Fruit fly (Drosophila melanogaster): ENCODE measurements around the gene Galt.
A peak's percentile ranks its signal among the peaks of the same experiment; 100 is the strongest.

The Galt gene

dm6 chr2L:6700742-6701141, 32.9 kb upstream of the Galt start (continued):
- TF ChIP-seq Scr (GFP tag; IDR thresholded peaks at IDR 0.05; ENCODE audit: partially characterized antibody) (no peak), Oaz (GFP tag; IDR thresholded peaks at IDR 0.05) (no peak), croc (GFP tag; conservative IDR thresholded peaks at IDR 0.05) (no peak), CG32532 (GFP tag; IDR thresholded peaks at IDR 0.05) (0 out of 2 replicates have a peak, but pooled peaks have one; percentile 5)

- no peak for TF ChIP-seq Mes4 (GFP tag; optimal IDR thresholded peaks at IDR 0.05)
- no peak for TF ChIP-seq CG15011 (GFP tag; optimal IDR thresholded peaks at IDR 0.05)
- TF ChIP-seq Sry-δ (GFP tag; optimal IDR thresholded peaks at IDR 0.05): no peak
- TF ChIP-seq CG7839 (tag; optimal IDR thresholded peaks at IDR 0.05): peak; percentile 58
- no peak for TF ChIP-seq gce (GFP tag; IDR thresholded peaks at IDR 0.05)
- no peak for TF ChIP-seq CG6791 (GFP tag; IDR thresholded peaks at IDR 0.05; ENCODE audit: partially characterized antibody)
- no peak for TF ChIP-seq gsb (GFP tag; IDR thresholded peaks at IDR 0.05)
- no peak for TF ChIP-seq Usf (GFP tag; optimal IDR thresholded peaks at IDR 0.05)
- TF ChIP-seq CG7745 (tag; optimal IDR thresholded peaks at IDR 0.05): no peak
- TF ChIP-seq Side (GFP tag; optimal IDR thresholded peaks at IDR 0.05): no peak
- TF ChIP-seq CG33557 (GFP tag; optimal IDR thresholded peaks at IDR 0.05): no peak
- TF ChIP-seq kni (GFP tag; optimal IDR thresholded peaks at IDR 0.05): no peak
- TF ChIP-seq E2f1 (GFP tag; IDR thresholded peaks at IDR 0.05): peak; percentile 63
- no peak for TF ChIP-seq CG3281 (GFP tag; optimal IDR thresholded peaks at IDR 0.05)
- peak; percentile 2 for TF ChIP-seq CG13123 (GFP tag; optimal IDR thresholded peaks at IDR 0.05)
- TF ChIP-seq eyg (GFP tag; optimal IDR thresholded peaks at IDR 0.05): no peak
- TF ChIP-seq Meics (GFP tag; optimal IDR thresholded peaks at IDR 0.05): peak; percentile 27
- peak; percentile 29 for TF ChIP-seq CG14710 (tag; optimal IDR thresholded peaks at IDR 0.05)
- peak; percentile 48 for TF ChIP-seq dmrt99B (tag; optimal IDR thresholded peaks at IDR 0.05)
- peak; percentile 47 for TF ChIP-seq CG18262 (tag; optimal IDR thresholded peaks at IDR 0.05)
- TF ChIP-seq zf30C (GFP tag; optimal IDR thresholded peaks at IDR 0.05): no peak
- peak; percentile 49 for TF ChIP-seq CG2678 (tag; optimal IDR thresholded peaks at IDR 0.05)
- no peak for TF ChIP-seq abd-A (tag; optimal IDR thresholded peaks at IDR 0.05)
- no peak for TF ChIP-seq CG14860 (GFP tag; IDR thresholded peaks at IDR 0.05; ENCODE audit: partially characterized antibody)
- TF ChIP-seq CG6175 (GFP tag; IDR thresholded peaks at IDR 0.05): 0 out of 3 replicates have a peak, but pooled peaks have one; percentile 20
- TF ChIP-seq Hr39 (optimal IDR thresholded peaks at IDR 0.05): no peak
- TF ChIP-seq CG3995 (GFP tag; optimal IDR thresholded peaks at IDR 0.05): no peak
- peak; percentile 18 for TF ChIP-seq Six4 (GFP tag; optimal IDR thresholded peaks at IDR 0.05)
- peak; percentile 67 for TF ChIP-seq ci (GFP tag; IDR thresholded peaks at IDR 0.05)
- no peak for TF ChIP-seq D19B (GFP tag; optimal IDR thresholded peaks at IDR 0.05)
- TF ChIP-seq D19A (tag; optimal IDR thresholded peaks at IDR 0.05): peak; percentile 11
- TF ChIP-seq Gsc (GFP tag; IDR thresholded peaks at IDR 0.05): no peak
- TF ChIP-seq CG17912 (GFP tag; optimal IDR thresholded peaks at IDR 0.05): no peak
- no peak for TF ChIP-seq pzg (GFP tag; optimal IDR thresholded peaks at IDR 0.05)
- peak; percentile 50 for TF ChIP-seq grau (tag; optimal IDR thresholded peaks at IDR 0.05)
- TF ChIP-seq ken (GFP tag; IDR thresholded peaks at IDR 0.05): peak; percentile 33; the same call in 1 of the 3 replicates
- TF ChIP-seq stc (GFP tag; IDR thresholded peaks at IDR 0.05): peak; percentile 71
- TF ChIP-seq CG17385 (GFP tag; optimal IDR thresholded peaks at IDR 0.05): peak; percentile 8
- no peak for TF ChIP-seq Nf-YB (GFP tag; optimal IDR thresholded peaks at IDR 0.05)
- TF ChIP-seq nerfin-2 (GFP tag; IDR thresholded peaks at IDR 0.05; ENCODE audit: partially characterized antibody): no peak
- peak; percentile 30 for TF ChIP-seq Asciz (GFP tag; optimal IDR thresholded peaks at IDR 0.05)
- peak; percentile 35 for TF ChIP-seq CG1602 (GFP tag; optimal IDR thresholded peaks at IDR 0.05)
- no peak for TF ChIP-seq fru (optimal IDR thresholded peaks at IDR 0.05)
- no peak for TF ChIP-seq Stat92E (GFP tag; optimal IDR thresholded peaks at IDR 0.05)
- peak; percentile 27 for TF ChIP-seq Hsf (GFP tag; optimal IDR thresholded peaks at IDR 0.05)
- TF ChIP-seq crol (GFP tag; IDR thresholded peaks at IDR 0.05): no peak
Observed at dm6 chr2L:6698387-6698786, 30.6 kb upstream of the Galt start.

All from whole organism, embryonic.